Fruit fly (Drosophila melanogaster) whole organism, prepupa: Measurements from ENCODE around the gene CG4666.

Experiments used
- Blimp-1 ChIP-seq: fragments of 200-800 bp; sonication (Bioruptor generic); optimal IDR thresholded peaks from 3 replicates; lab custom pipeline; 2017; ENCODE audit warnings: missing biosample characterization, missing genetic modification characterization, mild to moderate bottlenecking, moderate library complexity, missing genetic modification reagents
- CG10631 ChIP-seq: fragments of 200-800 bp; sonication (Bioruptor generic); optimal IDR thresholded peaks from 2 replicates; lab custom pipeline; 2016; ENCODE audit warnings: missing biosample characterization, missing genetic modification characterization
- CG10669 ChIP-seq: fragments of 200-800 bp; sonication (Bioruptor generic); optimal IDR thresholded peaks from 3 replicates; lab custom pipeline; 2018; ENCODE audit warnings: missing biosample characterization, mild to moderate bottlenecking, missing genetic modification characterization, moderate library complexity
- CG11762 ChIP-seq: fragments of 200-800 bp; sonication (Bioruptor generic); optimal IDR thresholded peaks from 3 replicates; lab custom pipeline; 2016; ENCODE audit warnings: missing biosample characterization, missing genetic modification characterization; ENCODE audit not compliant: insufficient read depth
- CG11902 ChIP-seq: fragments of 200-800 bp; sonication (Bioruptor generic); optimal IDR thresholded peaks from 3 replicates; lab custom pipeline; 2016; ENCODE audit warnings: missing biosample characterization, missing genetic modification characterization
- CG1621 ChIP-seq: fragments of 200-800 bp; sonication (Bioruptor generic); optimal IDR thresholded peaks from 3 replicates; lab custom pipeline; 2018; ENCODE audit warnings: missing biosample characterization, mild to moderate bottlenecking, missing genetic modification characterization
- CG3032 ChIP-seq: fragments of 200-800 bp; optimal IDR thresholded peaks from 2 replicates; lab custom pipeline; 2019; ENCODE audit warnings: missing biosample characterization, mild to moderate bottlenecking, missing genetic modification characterization, moderate library complexity
- CG31627 ChIP-seq: fragments of 200-800 bp; sonication (Bioruptor generic); optimal IDR thresholded peaks from 3 replicates; lab custom pipeline; 2016; ENCODE audit warnings: missing biosample characterization, missing genetic modification characterization
- CG32006 ChIP-seq: fragments of 200-800 bp; sonication (Bioruptor generic); optimal IDR thresholded peaks from 3 replicates; lab custom pipeline; 2017; ENCODE audit warnings: missing biosample characterization, mild to moderate bottlenecking, missing genetic modification characterization
- CG34406 ChIP-seq: fragments of 200-800 bp; sonication (Bioruptor generic); optimal IDR thresholded peaks from 3 replicates; lab custom pipeline; 2016; ENCODE audit warnings: missing biosample characterization, missing genetic modification characterization
- CG4318 ChIP-seq: fragments of 200-800 bp; sonication (Bioruptor generic); optimal IDR thresholded peaks from 3 replicates; lab custom pipeline; 2017; ENCODE audit warnings: missing biosample characterization, mild to moderate bottlenecking, missing genetic modification characterization
- CG6163 ChIP-seq: fragments of 200-800 bp; sonication (Bioruptor generic); IDR thresholded peaks from 3 replicates; pipeline ENCODE4 v1.3.6; 2022; ENCODE audit warnings: missing biosample characterization, missing genetic modification characterization
- CG6276 ChIP-seq: fragments of 200-800 bp; sonication (Bioruptor generic); optimal IDR thresholded peaks from 2 replicates; lab custom pipeline; 2017; ENCODE audit warnings: missing biosample characterization, mild to moderate bottlenecking, missing genetic modification characterization
- CG6808 ChIP-seq: fragments of 200-800 bp; sonication (Bioruptor generic); optimal IDR thresholded peaks from 3 replicates; lab custom pipeline; 2017; ENCODE audit warnings: missing biosample characterization, missing genetic modification characterization, mild to moderate bottlenecking, moderate library complexity, missing genetic modification reagents
- CG6854 ChIP-seq: fragments of 200-800 bp; sonication (Bioruptor generic); optimal IDR thresholded peaks from 2 replicates; lab custom pipeline; 2017; ENCODE audit warnings: missing biosample characterization, mild to moderate bottlenecking, missing genetic modification characterization
- CG7368 ChIP-seq: fragments of 200-800 bp; sonication (Bioruptor generic); optimal IDR thresholded peaks from 3 replicates; lab custom pipeline; 2016; ENCODE audit warnings: missing biosample characterization, missing genetic modification characterization
- CG8119 ChIP-seq: fragments of 200-800 bp; sonication (Bioruptor generic); IDR thresholded peaks from 3 replicates; pipeline ENCODE4 v1.3.6; 2022; ENCODE audit warnings: missing biosample characterization, missing genetic modification characterization
- Eip75B ChIP-seq: fragments of 200-800 bp; sonication (Bioruptor generic); optimal IDR thresholded peaks from 3 replicates; lab custom pipeline; 2016; ENCODE audit warnings: missing biosample characterization, missing genetic modification characterization
- Eip78C ChIP-seq: fragments of 200-800 bp; sonication (Bioruptor generic); peaks from one replicate; lab custom pipeline; 2016; ENCODE audit warnings: missing biosample characterization, missing genetic modification characterization
- Ets96B ChIP-seq: fragments of 200-800 bp; optimal IDR thresholded peaks from 2 replicates; lab custom pipeline; 2019; ENCODE audit warnings: missing biosample characterization, mild to moderate bottlenecking, missing genetic modification characterization, moderate library complexity
- Gug ChIP-seq: fragments of 200-800 bp; sonication (Bioruptor generic); IDR thresholded peaks from 2 replicates; pipeline ENCODE4 v1.3.6; 2022; ENCODE audit warnings: missing biosample characterization, missing genetic modification characterization
- Hr39 ChIP-seq: fragments of 200-800 bp; sonication (Bioruptor generic); optimal IDR thresholded peaks from 2 replicates; lab custom pipeline; 2016; ENCODE audit warnings: missing biosample characterization, missing genetic modification characterization
- Lpt ChIP-seq: fragments of 200-800 bp; sonication (Bioruptor generic); optimal IDR thresholded peaks from 3 replicates; lab custom pipeline; 2016; ENCODE audit warnings: missing biosample characterization, missing genetic modification characterization
- Met ChIP-seq: fragments of 200-800 bp; sonication (Bioruptor generic); optimal IDR thresholded peaks from 3 replicates; lab custom pipeline; 2016; ENCODE audit warnings: missing biosample characterization, missing genetic modification characterization
- Sox102F ChIP-seq: fragments of 200-800 bp; sonication (Bioruptor generic); optimal IDR thresholded peaks from 2 replicates; lab custom pipeline; 2016; ENCODE audit warnings: missing biosample characterization, mild to moderate bottlenecking, missing genetic modification characterization
- Sox14 ChIP-seq: fragments of 200-800 bp; sonication (Bioruptor generic); optimal IDR thresholded peaks from 3 replicates; lab custom pipeline; 2016; ENCODE audit warnings: missing biosample characterization, missing genetic modification characterization
- Sox15 ChIP-seq: fragments of 200-800 bp; sonication (Bioruptor generic); optimal IDR thresholded peaks from 3 replicates; lab custom pipeline; 2016; ENCODE audit warnings: missing biosample characterization, missing genetic modification characterization
- achi ChIP-seq: fragments of 200-800 bp; sonication (Bioruptor generic); optimal IDR thresholded peaks from 3 replicates; lab custom pipeline; 2016; ENCODE audit warnings: missing biosample characterization, missing genetic modification characterization
- acj6 ChIP-seq: fragments of 200-800 bp; sonication (Bioruptor generic); optimal IDR thresholded peaks from 3 replicates; lab custom pipeline; 2016; ENCODE audit warnings: missing biosample characterization, missing genetic modification characterization
- cyc ChIP-seq: fragments of 200-800 bp; sonication (Bioruptor generic); optimal IDR thresholded peaks from 3 replicates; lab custom pipeline; 2016; ENCODE audit warnings: missing biosample characterization, missing genetic modification characterization
- dac ChIP-seq: fragments of 200-800 bp; sonication (Bioruptor generic); optimal IDR thresholded peaks from 2 replicates; lab custom pipeline; 2017; ENCODE audit warnings: missing biosample characterization, mild to moderate bottlenecking, missing genetic modification characterization
- esn ChIP-seq: fragments of 200-800 bp; sonication (Bioruptor generic); optimal IDR thresholded peaks from 2 replicates; lab custom pipeline; 2016; ENCODE audit warnings: missing biosample characterization, mild to moderate bottlenecking, missing genetic modification characterization, moderate library complexity
- fd59A ChIP-seq: fragments of 200-800 bp; sonication (Bioruptor generic); optimal IDR thresholded peaks from 2 replicates; lab custom pipeline; 2017; ENCODE audit warnings: missing biosample characterization, mild to moderate bottlenecking, missing genetic modification characterization, missing genetic modification reagents
- fd85E ChIP-seq: fragments of 200-800 bp; sonication (Bioruptor generic); optimal IDR thresholded peaks from 3 replicates; lab custom pipeline; 2016; ENCODE audit warnings: missing biosample characterization, missing genetic modification characterization
- fkh ChIP-seq: fragments of 200-800 bp; sonication (Bioruptor generic); optimal IDR thresholded peaks from 3 replicates; lab custom pipeline; 2017; ENCODE audit warnings: missing biosample characterization, mild to moderate bottlenecking, missing genetic modification characterization, moderate library complexity
- lz ChIP-seq: fragments of 200-800 bp; sonication (Bioruptor generic); optimal IDR thresholded peaks from 3 replicates; lab custom pipeline; 2016; ENCODE audit warnings: missing biosample characterization, missing genetic modification characterization
- net ChIP-seq: fragments of 200-800 bp; sonication (Bioruptor generic); optimal IDR thresholded peaks from 3 replicates; lab custom pipeline; 2016; ENCODE audit warnings: missing biosample characterization, missing genetic modification characterization
- spab ChIP-seq: fragments of 200-800 bp; sonication (Bioruptor generic); optimal IDR thresholded peaks from 2 replicates; lab custom pipeline; 2017; ENCODE audit warnings: missing biosample characterization, mild to moderate bottlenecking, missing genetic modification characterization, missing genetic modification reagents
- ss ChIP-seq, 2 experiments: fragments of 200-800 bp; sonication (Bioruptor generic); optimal IDR thresholded peaks; 2 replicates in 1 of 2; 3 replicates in 1 of 2; lab custom pipeline; 2017 to 2018; ENCODE audit warnings: mild to moderate bottlenecking in 2 of 2, missing biosample characterization in 2 of 2, missing genetic modification characterization in 2 of 2, moderate library complexity in 1 of 2
- topi ChIP-seq: fragments of 200-800 bp; sonication (Bioruptor generic); optimal IDR thresholded peaks from 3 replicates; lab custom pipeline; 2016; ENCODE audit warnings: missing biosample characterization, missing genetic modification characterization
- vri ChIP-seq: fragments of 200-800 bp; sonication (Bioruptor generic); optimal IDR thresholded peaks from 3 replicates; lab custom pipeline; 2016; ENCODE audit warnings: missing biosample characterization, mild to moderate bottlenecking, missing genetic modification characterization

Gene CG4666

dm6 chrX:6066316-6066715 is 11.3 kb downstream of the CG4666 start, which contains the start of gene CG43115:
Gene CG43115 (minus strand): TSS chrX:6066416.
- no peak for TF ChIP-seq Sox102F
- TF ChIP-seq Ets96B (tag; lab: Kevin White, UChicago): no peak
- no peak for TF ChIP-seq CG6808
- no peak for TF ChIP-seq Blimp-1
- TF ChIP-seq CG6854 (GFP tag; lab: Kevin White, UChicago): no peak
- TF ChIP-seq net (GFP tag; lab: Kevin White, UChicago): no peak
- no peak for TF ChIP-seq topi (GFP tag; lab: Kevin White, UChicago)
- no peak for TF ChIP-seq fd85E (GFP tag; lab: Kevin White, UChicago)
- no peak for TF ChIP-seq ss (GFP tag; optimal IDR thresholded peaks at IDR 0.05; lab: Kevin White, UChicago)
- TF ChIP-seq CG1621 (tag; lab: Kevin White, UChicago): no peak
- TF ChIP-seq Lpt (GFP tag; lab: Kevin White, UChicago): no peak
- TF ChIP-seq CG11762 (GFP tag; lab: Kevin White, UChicago): no peak
- TF ChIP-seq CG10669 (GFP tag; lab: Kevin White, UChicago): no peak
- no peak for TF ChIP-seq Met (GFP tag; lab: Kevin White, UChicago)

DNA sequence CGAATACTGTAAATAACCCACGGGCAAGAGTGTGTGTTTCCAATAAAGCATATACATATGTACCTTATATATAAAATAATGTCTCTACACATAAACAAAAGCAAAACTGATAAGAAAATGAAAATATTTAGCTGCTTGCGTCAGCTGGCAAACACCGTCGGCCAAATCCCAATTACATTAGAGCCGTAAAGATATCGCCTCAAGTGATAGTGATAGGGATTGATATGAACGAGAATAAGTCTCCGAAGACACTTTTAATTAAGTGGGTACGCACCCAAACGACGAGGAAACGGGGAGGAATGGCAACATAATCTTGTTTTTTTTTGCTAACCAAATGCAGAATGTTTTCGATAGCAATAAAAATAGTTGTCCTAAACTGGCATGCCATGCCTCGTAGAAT is 13.1 kb downstream of the CG4666 start:
- TF ChIP-seq vri (GFP tag; lab: Kevin White, UChicago) (peak; percentile 21), CG31627 (GFP tag; lab: Kevin White, UChicago) (no peak)

DNA sequence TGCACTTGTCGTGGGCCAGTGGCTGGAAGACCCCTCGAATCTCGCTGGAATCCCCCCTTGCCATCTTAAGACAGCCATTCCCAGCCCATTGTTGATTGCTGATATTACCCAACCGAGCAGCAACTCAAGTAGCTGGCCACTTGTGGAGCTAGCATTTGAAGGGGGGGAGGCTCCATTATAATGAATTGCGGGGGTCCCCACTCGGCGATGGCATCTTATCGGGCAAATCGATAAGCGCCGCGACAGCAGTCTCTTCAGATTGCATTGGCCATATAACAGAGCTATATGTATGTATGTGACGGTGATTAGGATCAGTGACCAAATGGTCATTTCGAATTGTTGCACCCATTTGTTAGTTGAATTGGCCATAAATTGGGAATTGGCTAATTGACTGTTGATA is 15.4 kb downstream of the CG4666 start:
- TF ChIP-seq Sox14 (GFP tag; lab: Kevin White, UChicago) (peak; percentile 12), esn (GFP tag; lab: Kevin White, UChicago) (no peak), vri (GFP tag; lab: Kevin White, UChicago) (peak; percentile 98)

DNA sequence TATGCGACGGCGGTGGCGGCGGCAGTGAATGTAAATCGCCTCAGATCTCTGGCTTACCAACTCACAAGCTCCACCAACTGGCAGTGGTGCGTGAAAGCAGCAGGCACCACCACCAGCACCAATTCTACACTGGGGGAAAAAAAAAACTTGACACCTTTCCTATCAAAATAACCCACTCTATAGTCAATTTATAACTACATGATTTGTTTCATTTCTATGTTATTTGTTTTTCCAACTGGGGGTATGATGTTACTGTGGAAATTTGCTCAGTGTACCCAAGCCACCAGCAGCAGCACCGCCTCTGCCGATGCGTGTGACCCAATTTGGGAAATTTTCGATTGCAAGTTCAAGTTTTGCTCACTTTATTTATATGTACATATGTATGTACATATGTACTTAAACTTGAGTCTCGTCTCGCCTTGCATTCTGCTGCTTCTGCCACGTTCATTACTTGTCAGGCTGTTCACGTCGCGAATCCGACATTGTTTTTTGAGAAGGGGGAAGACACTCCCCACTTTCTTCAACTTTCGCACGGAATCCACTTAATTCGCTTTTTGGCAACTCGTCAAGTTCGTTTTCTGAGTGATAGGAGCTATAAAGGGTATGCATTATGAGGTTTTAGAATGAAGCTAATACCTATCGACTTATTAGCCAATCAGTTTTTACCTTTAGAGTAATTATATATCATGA is 18.3 kb downstream of the CG4666 start:
- TF ChIP-seq Met (GFP tag; lab: Kevin White, UChicago): peak; percentile 89
- TF ChIP-seq acj6 (GFP tag; lab: Kevin White, UChicago): peak; percentile 84
- TF ChIP-seq CG4318: peak; percentile 71
- TF ChIP-seq Gug (GFP tag; lab: Robert Waterston, UW): peak; percentile 66
- peak; percentile 83 for TF ChIP-seq CG8119 (GFP tag; lab: Robert Waterston, UW)
- TF ChIP-seq cyc (GFP tag; lab: Kevin White, UChicago): peak; percentile 90
- peak in 1 of 2 experiments; percentile 42 for TF ChIP-seq ss (GFP tag; optimal IDR thresholded peaks at IDR 0.05; lab: Kevin White, UChicago)
- peak; percentile 84 for TF ChIP-seq CG11762 (GFP tag; lab: Kevin White, UChicago)
- peak; percentile 90 for TF ChIP-seq CG11902 (GFP tag; lab: Kevin White, UChicago)
- TF ChIP-seq Hr39 (GFP tag; lab: Kevin White, UChicago): peak; percentile 86
- TF ChIP-seq CG34406: peak; percentile 88
- TF ChIP-seq CG6854 (GFP tag; lab: Kevin White, UChicago): peak; percentile 79
- TF ChIP-seq CG10631 (GFP tag; lab: Kevin White, UChicago): peak; percentile 73
- peak; percentile 29 for TF ChIP-seq CG1621 (tag; lab: Kevin White, UChicago)
- TF ChIP-seq lz (GFP tag; lab: Kevin White, UChicago): peak; percentile 84
- peak; percentile 88 for TF ChIP-seq CG6163 (GFP tag; lab: Robert Waterston, UW)
- TF ChIP-seq achi (GFP tag; lab: Kevin White, UChicago): peak; percentile 79
- TF ChIP-seq CG6808: peak; percentile 11
- TF ChIP-seq Eip75B (GFP tag; lab: Kevin White, UChicago): peak; percentile 88
- peak; percentile 60 for TF ChIP-seq dac
- TF ChIP-seq CG31627 (GFP tag; lab: Kevin White, UChicago): peak; percentile 87
- TF ChIP-seq Sox102F: peak; percentile 85
- TF ChIP-seq Eip78C (GFP tag; lab: Kevin White, UChicago): peak; percentile 95
- peak; percentile 87 for TF ChIP-seq esn (GFP tag; lab: Kevin White, UChicago)
- peak; percentile 92 for TF ChIP-seq Blimp-1
- peak; percentile 81 for TF ChIP-seq Sox15 (GFP tag; lab: Kevin White, UChicago)
- TF ChIP-seq net (GFP tag; lab: Kevin White, UChicago): peak; percentile 86
- TF ChIP-seq fd59A (GFP tag; lab: Kevin White, UChicago): no peak
- peak; percentile 41 for TF ChIP-seq CG10669 (GFP tag; lab: Kevin White, UChicago)
- TF ChIP-seq CG3032 (tag; lab: Kevin White, UChicago): peak; percentile 4
- TF ChIP-seq Lpt (GFP tag; lab: Kevin White, UChicago): peak; percentile 74
- TF ChIP-seq CG6276 (GFP tag; lab: Kevin White, UChicago): peak; percentile 70
- peak; percentile 29 for TF ChIP-seq spab (GFP tag; lab: Kevin White, UChicago)
- peak; percentile 81 for TF ChIP-seq CG7368 (GFP tag; lab: Kevin White, UChicago)
- TF ChIP-seq CG32006 (GFP tag; lab: Kevin White, UChicago): peak; percentile 85
- no peak for TF ChIP-seq fkh (GFP tag; lab: Kevin White, UChicago)
